Worm (Caenorhabditis elegans): ENCODE data around the gene ugt-17.

- TF ChIP-seq snpc-4 (tag; optimal IDR thresholded peaks at IDR 0.05), result no peak
- no peak for TF ChIP-seq ham-2 (GFP tag; optimal IDR thresholded peaks at IDR 0.05)
- TF ChIP-seq nhr-28 (tag; optimal IDR thresholded peaks at IDR 0.05), result no peak
These were observed 9.6 kb upstream of the ugt-17 start, which contains the start of gene cht-5 for ce11 chrV:10114329-10114728.
